Worm (Caenorhabditis elegans): ENCODE results near the gene oac-15.

The oac-15 gene

ce11 chrV:16201730-16202129 lies 8.0 kb downstream of the oac-15 start, which contains the start of gene F11A5.17:
Gene F11A5.17, plus strand, starts transcription at chrV:16202030.
- TF ChIP-seq zag-1 (tag; optimal IDR thresholded peaks at IDR 0.05) (no peak), nhr-77 (tag; optimal IDR thresholded peaks at IDR 0.05) (no peak), egl-27 (tag; optimal IDR thresholded peaks at IDR 0.05) (no peak), egl-5 (tag; optimal IDR thresholded peaks at IDR 0.05) (no peak), fos-1 (tag; optimal IDR thresholded peaks at IDR 0.05) (no peak), snpc-4 (tag; optimal IDR thresholded peaks at IDR 0.05) (no peak), elt-2 (tag; optimal IDR thresholded peaks at IDR 0.05) (no peak), jun-1 (tag; optimal IDR thresholded peaks at IDR 0.05) (no peak), fkh-10 (GFP tag; optimal IDR thresholded peaks at IDR 0.05) (no peak), mdl-1 (tag; optimal IDR thresholded peaks at IDR 0.05) (no peak), ZK546.5 (tag; optimal IDR thresholded peaks at IDR 0.05) (no peak), tbx-2 (tag; optimal IDR thresholded peaks at IDR 0.05) (no peak), elt-3 (tag; optimal IDR thresholded peaks at IDR 0.05) (no peak), aly-2 (tag; optimal IDR thresholded peaks at IDR 0.05) (no peak), ceh-82 (tag; optimal IDR thresholded peaks at IDR 0.05) (no peak), skn-1 (tag; optimal IDR thresholded peaks at IDR 0.05) (no peak), lsy-12 (tag; optimal IDR thresholded peaks at IDR 0.05) (no peak), nhr-12 (tag; optimal IDR thresholded peaks at IDR 0.05) (no peak), nhr-67 (tag; optimal IDR thresholded peaks at IDR 0.05) (no peak)

ce11 chrV:16198016-16198415 lies 11.7 kb downstream of the oac-15 start, which contains the start of gene F11A5.5:
Gene F11A5.5, plus strand, starts transcription at chrV:16198316.
- TF ChIP-seq nhr-77 (tag; optimal IDR thresholded peaks at IDR 0.05) (no peak), unc-62 (GFP tag; optimal IDR thresholded peaks at IDR 0.05) (no peak), egl-5 (tag; optimal IDR thresholded peaks at IDR 0.05) (no peak), ceh-82 (tag; optimal IDR thresholded peaks at IDR 0.05) (no peak), nhr-25 (tag; optimal IDR thresholded peaks at IDR 0.05) (no peak)

- no peak for TF ChIP-seq elt-2 (tag; optimal IDR thresholded peaks at IDR 0.05)
- TF ChIP-seq elt-1 (tag; optimal IDR thresholded peaks at IDR 0.05): no peak
Observed at ce11 chrV:16195379-16195778, 14.4 kb downstream of the oac-15 start, which contains the start of gene rabr-3. Gene rabr-3, plus strand, starts transcription at chrV:16195679.

- TF ChIP-seq unc-39 (tag; optimal IDR thresholded peaks at IDR 0.05): no peak
- no peak for TF ChIP-seq elt-2 (tag; optimal IDR thresholded peaks at IDR 0.05)
- TF ChIP-seq fkh-10 (GFP tag; optimal IDR thresholded peaks at IDR 0.05): no peak
- no peak for TF ChIP-seq egl-27 (tag; optimal IDR thresholded peaks at IDR 0.05)
- no peak for TF ChIP-seq unc-62 (GFP tag; optimal IDR thresholded peaks at IDR 0.05)
- no peak for TF ChIP-seq R02D3.7 (tag; optimal IDR thresholded peaks at IDR 0.05)
- TF ChIP-seq lin-15B (tag; optimal IDR thresholded peaks at IDR 0.05): no peak
- TF ChIP-seq fkh-2 (tag; optimal IDR thresholded peaks at IDR 0.05): no peak
- TF ChIP-seq jun-1 (tag; optimal IDR thresholded peaks at IDR 0.05): no peak
Observed at ce11 chrV:16194639-16195038, 15.1 kb downstream of the oac-15 start, which contains the start of gene rabr-4. Gene rabr-4, plus strand, starts transcription at chrV:16194939.

ce11 chrV:16192114-16192513 lies 17.6 kb downstream of the oac-15 start, which contains the start of gene srh-279:
Gene srh-279, plus strand, starts transcription at chrV:16192414.
- TF ChIP-seq nhr-43 (tag; optimal IDR thresholded peaks at IDR 0.05; ENCODE audit: poor library complexity, severe bottlenecking) (no peak), snpc-4 (tag; optimal IDR thresholded peaks at IDR 0.05) (no peak), lin-39 (tag; optimal IDR thresholded peaks at IDR 0.05) (no peak), tbx-2 (tag; optimal IDR thresholded peaks at IDR 0.05) (no peak)

ce11 chrV:16190485-16190884 lies 19.3 kb downstream of the oac-15 start, which contains the start of gene srh-281:
Gene srh-281, plus strand, starts transcription at chrV:16190785.
- no peak for TF ChIP-seq unc-39 (tag; optimal IDR thresholded peaks at IDR 0.05)
- no peak for TF ChIP-seq lsy-12 (tag; optimal IDR thresholded peaks at IDR 0.05)
- TF ChIP-seq snpc-4 (tag; optimal IDR thresholded peaks at IDR 0.05): no peak
- TF ChIP-seq fos-1 (tag; optimal IDR thresholded peaks at IDR 0.05): no peak
- TF ChIP-seq R02D3.7 (tag; optimal IDR thresholded peaks at IDR 0.05): no peak
- TF ChIP-seq ceh-82 (tag; optimal IDR thresholded peaks at IDR 0.05): no peak
- TF ChIP-seq daf-12 (tag; optimal IDR thresholded peaks at IDR 0.05): no peak
- TF ChIP-seq nhr-25 (tag; optimal IDR thresholded peaks at IDR 0.05): no peak
- TF ChIP-seq fkh-2 (tag; optimal IDR thresholded peaks at IDR 0.05): no peak
- no peak for TF ChIP-seq nhr-76 (tag; optimal IDR thresholded peaks at IDR 0.05)
- TF ChIP-seq nhr-23 (tag; optimal IDR thresholded peaks at IDR 0.05): no peak
- TF ChIP-seq nhr-11 (tag; optimal IDR thresholded peaks at IDR 0.05): no peak
- TF ChIP-seq lin-39 (tag; optimal IDR thresholded peaks at IDR 0.05): no peak
- no peak for TF ChIP-seq elt-2 (tag; optimal IDR thresholded peaks at IDR 0.05)
- no peak for TF ChIP-seq tbx-2 (tag; optimal IDR thresholded peaks at IDR 0.05)
- no peak for TF ChIP-seq ceh-9 (tag; optimal IDR thresholded peaks at IDR 0.05)
- TF ChIP-seq jun-1 (tag; optimal IDR thresholded peaks at IDR 0.05): no peak
- no peak for TF ChIP-seq pqm-1 (tag; optimal IDR thresholded peaks at IDR 0.05)

All from whole organism, L3 larva.